Worm (Caenorhabditis elegans): ENCODE results near the gene enu-3.6.

enu-3.6 gene

DNA sequence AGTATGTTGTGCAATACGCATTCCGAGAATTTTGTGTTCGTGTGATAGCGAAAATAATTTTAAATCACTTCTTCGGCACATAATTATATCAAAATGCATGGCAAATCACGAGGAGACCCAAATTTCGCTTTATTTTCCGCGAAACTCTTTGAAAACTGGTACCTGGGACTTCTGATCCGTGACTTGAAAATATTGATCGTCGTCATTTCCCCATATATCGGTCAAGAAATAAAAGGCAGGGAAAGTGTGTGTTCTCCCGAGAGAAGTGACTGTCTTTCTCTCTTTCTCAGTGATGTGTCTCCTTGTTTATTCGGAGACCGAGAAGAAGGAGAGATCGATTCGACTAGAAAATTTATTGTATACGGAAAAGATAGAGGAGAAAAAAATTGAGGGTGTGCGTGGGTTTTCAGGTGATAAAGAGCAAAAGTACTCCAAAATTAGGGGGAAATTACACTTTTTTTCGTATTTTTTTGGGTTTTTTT lies 39.0 kb upstream of the enu-3.6 start, which contains the start of gene W09D10.5:
TSS of gene W09D10.5 (minus strand) at position 345 of the 482 bp plus-strand sequence.
- TF ChIP-seq ztf-18 (tag; optimal IDR thresholded peaks at IDR 0.05): peak; percentile 16
- peak; percentile 57 for TF ChIP-seq B0035.1 (tag; optimal IDR thresholded peaks at IDR 0.05)
- peak; percentile 53 for TF ChIP-seq athp-1 (tag; optimal IDR thresholded peaks at IDR 0.05)
- TF ChIP-seq mcd-1 (GFP tag; IDR thresholded peaks at IDR 0.05): no peak; the same call in 1 of the 2 replicates
- peak; percentile 30; the same call in 1 of the 2 replicates for TF ChIP-seq madf-6 (GFP tag; IDR thresholded peaks at IDR 0.05)
- TF ChIP-seq let-526 (GFP tag; IDR thresholded peaks at IDR 0.05): no peak
- no peak for TF ChIP-seq somi-1 (GFP tag; optimal IDR thresholded peaks at IDR 0.05)
- no peak for TF ChIP-seq dpff-1 (tag; optimal IDR thresholded peaks at IDR 0.05)
- 0 out of 2 replicates have a peak, but pooled peaks have one; percentile 8 for TF ChIP-seq nhr-120 (GFP tag; IDR thresholded peaks at IDR 0.05)
- no peak for TF ChIP-seq mes-4 (tag; optimal IDR thresholded peaks at IDR 0.05)
- TF ChIP-seq madf-8 (GFP tag; conservative IDR thresholded peaks at IDR 0.05): no peak
- no peak for TF ChIP-seq ceh-91 (GFP tag; IDR thresholded peaks at IDR 0.05)
- TF ChIP-seq F55B11.4 (tag; optimal IDR thresholded peaks at IDR 0.05; ENCODE audit: borderline replicate concordance, insufficient read depth): no peak
- peak; percentile 60 for TF ChIP-seq lin-40 (tag; optimal IDR thresholded peaks at IDR 0.05)
- TF ChIP-seq repo-1 (tag; optimal IDR thresholded peaks at IDR 0.05): peak; percentile 70
- no peak for TF ChIP-seq B0019.2 (GFP tag; conservative IDR thresholded peaks at IDR 0.05)
- TF ChIP-seq ets-4 (GFP tag; optimal IDR thresholded peaks at IDR 0.05): no peak
- no peak for TF ChIP-seq F39B2.1 (GFP tag; IDR thresholded peaks at IDR 0.05)
- peak; percentile 18 for TF ChIP-seq madf-10 (tag; optimal IDR thresholded peaks at IDR 0.05)
- peak; percentile 56; the same call in 1 of the 2 replicates for TF ChIP-seq hsf-1 (GFP tag; IDR thresholded peaks at IDR 0.05)
- TF ChIP-seq aptf-2 (GFP tag; conservative IDR thresholded peaks at IDR 0.05): no peak
- no peak for TF ChIP-seq egrh-3 (GFP tag; IDR thresholded peaks at IDR 0.05)
- 0 out of 2 replicates have a peak, but pooled peaks have one; percentile 12 for TF ChIP-seq C17E4.6 (GFP tag; IDR thresholded peaks at IDR 0.05)
- TF ChIP-seq F37B4.10 (GFP tag; IDR thresholded peaks at IDR 0.05): 0 out of 2 replicates have a peak, but pooled peaks have one; percentile 14
- peak; percentile 63; the same call in 1 of the 2 replicates for TF ChIP-seq Y56A3A.18 (GFP tag; IDR thresholded peaks at IDR 0.05)
- TF ChIP-seq ceh-100 (GFP tag; IDR thresholded peaks at IDR 0.05): peak; percentile 20; the same call in 1 of the 2 replicates
- peak; percentile 15 for TF ChIP-seq gei-17 (GFP tag; optimal IDR thresholded peaks at IDR 0.05)
- peak; percentile 64 for TF ChIP-seq nhr-80 (tag; optimal IDR thresholded peaks at IDR 0.05)
- TF ChIP-seq F10E7.11 (tag; optimal IDR thresholded peaks at IDR 0.05): no peak
- TF ChIP-seq hmg-20 (GFP tag; IDR thresholded peaks at IDR 0.05): no peak
- TF ChIP-seq die-1 (tag; optimal IDR thresholded peaks at IDR 0.05): peak; percentile 26
- no peak for TF ChIP-seq pbrm-1 (GFP tag; IDR thresholded peaks at IDR 0.05)
- TF ChIP-seq bed-2 (GFP tag; IDR thresholded peaks at IDR 0.05): no peak
- peak; percentile 7 for TF ChIP-seq K12H6.12 (tag; optimal IDR thresholded peaks at IDR 0.05)
- TF ChIP-seq lir-1 (GFP tag; conservative IDR thresholded peaks at IDR 0.05): no peak
- peak; percentile 27 for TF ChIP-seq ZK185.1 (tag; optimal IDR thresholded peaks at IDR 0.05; ENCODE audit: poor library complexity, severe bottlenecking)
- peak; percentile 38 for TF ChIP-seq atf-7 (tag; optimal IDR thresholded peaks at IDR 0.05)
- TF ChIP-seq egl-44 (GFP tag; IDR thresholded peaks at IDR 0.05): no peak
- TF ChIP-seq pha-4 (tag; optimal IDR thresholded peaks at IDR 0.05): peak; percentile 63
- peak; percentile 57; the same call in 1 of the 2 replicates for TF ChIP-seq ekl-4 (GFP tag; IDR thresholded peaks at IDR 0.05)
- TF ChIP-seq snpc-1.3 (tag; optimal IDR thresholded peaks at IDR 0.05; ENCODE audit: insufficient read depth): no peak
- TF ChIP-seq F57A8.1 (GFP tag; optimal IDR thresholded peaks at IDR 0.05): no peak
- peak; percentile 43; the same call in 1 of the 2 replicates for TF ChIP-seq cebp-1 (GFP tag; IDR thresholded peaks at IDR 0.05)
- TF ChIP-seq cebp-1 (tag; optimal IDR thresholded peaks at IDR 0.05): peak; percentile 77
- TF ChIP-seq ama-1 (optimal IDR thresholded peaks at IDR 0.05): peak; percentile 82
- no peak for TF ChIP-seq ama-1 (GFP tag; optimal IDR thresholded peaks at IDR 0.05)
- no peak for TF ChIP-seq snpc-1.1 (tag; optimal IDR thresholded peaks at IDR 0.05; ENCODE audit: insufficient read depth)
- no peak for TF ChIP-seq cebp-2 (GFP tag; IDR thresholded peaks at IDR 0.05)
- no peak for TF ChIP-seq ztf-6 (GFP tag; IDR thresholded peaks at IDR 0.05)
